Worm (Caenorhabditis elegans) whole organism, L4/young adult: Measurements from ENCODE around the gene magu-4.

ENCODE experiments used
- W03F9.2 ChIP-seq: fragments of 150-350 bp; optimal IDR thresholded peaks from 2 replicates; lab custom pipeline; 2014; ENCODE audit warnings: missing biosample characterization, missing genetic modification characterization
- dao-5 ChIP-seq: sonication (generic microtip); optimal IDR thresholded peaks from 2 replicates; lab custom pipeline; 2016; ENCODE audit warnings: missing genotype, missing genetic modification characterization, moderate library complexity, missing compliant biosample characterization
- him-1 ChIP-seq: sonication (generic microtip); optimal IDR thresholded peaks from 2 replicates; lab custom pipeline; 2016; ENCODE audit warnings: missing genotype, missing genetic modification reagents, missing genetic modification characterization, missing compliant biosample characterization

- no peak for TF ChIP-seq W03F9.2
- TF ChIP-seq dao-5 (tag; lab: Kevin White, UChicago) = no peak
- no peak for TF ChIP-seq him-1
These were observed 20.1 kb upstream of the magu-4 start for ce11 chrIV:9989416-9989815.
